Fruit fly (Drosophila melanogaster): ENCODE measurements around the gene Lmpt.

DNA sequence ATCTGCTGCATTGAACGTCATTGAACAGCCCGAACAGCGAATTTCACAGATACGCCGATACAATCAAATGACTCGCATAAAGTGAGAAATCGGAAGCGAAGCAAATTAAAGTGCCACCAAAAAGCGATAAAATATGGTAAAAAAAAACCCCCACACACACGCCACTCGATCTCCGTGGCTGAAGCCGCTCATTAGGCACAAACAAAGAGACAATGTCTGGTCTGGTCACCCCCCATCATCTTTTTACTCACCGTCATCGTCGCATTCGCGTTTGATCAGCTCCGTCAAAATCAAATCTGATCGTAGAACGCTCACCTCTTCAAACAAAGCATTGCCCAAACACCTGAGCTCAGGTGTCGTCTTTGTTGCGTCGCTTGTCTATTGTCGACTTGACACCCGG, 10.9 kb downstream of the Lmpt start:
- TF ChIP-seq kay (GFP tag; ENCODE audit: borderline replicate concordance) (no peak), CG33017 (tag; optimal IDR thresholded peaks at IDR 0.05) (no peak), bab1 (GFP tag; optimal IDR thresholded peaks at IDR 0.05) (no peak), CG14711 (tag; optimal IDR thresholded peaks at IDR 0.05) (no peak), Mnt (GFP tag; optimal IDR thresholded peaks at IDR 0.05) (no peak), CG11617 (GFP tag; optimal IDR thresholded peaks at IDR 0.05) (no peak), toe (GFP tag; optimal IDR thresholded peaks at IDR 0.05) (no peak)
